Worm (Caenorhabditis elegans) whole organism, L3 larva: ENCODE results near the gene her-1.

ENCODE experiments used
- ZK546.5 ChIP-seq: sonication (generic microtip); optimal IDR thresholded peaks from 2 replicates; lab custom pipeline; 2017; ENCODE audit warnings: missing biosample characterization, missing genetic modification characterization
- ceh-16 ChIP-seq: sonication (generic microtip); optimal IDR thresholded peaks from 2 replicates; lab custom pipeline; 2017; ENCODE audit warnings: missing biosample characterization, missing genetic modification characterization
- ceh-9 ChIP-seq: sonication (generic microtip); optimal IDR thresholded peaks from 2 replicates; lab custom pipeline; 2018; ENCODE audit warnings: missing biosample characterization, missing genetic modification characterization
- fos-1 ChIP-seq: fragments of 150-350 bp; optimal IDR thresholded peaks from 2 replicates; lab custom pipeline; 2014; ENCODE audit warnings: missing biosample characterization, missing genetic modification characterization
- mdl-1 ChIP-seq: fragments of 150-350 bp; optimal IDR thresholded peaks from 2 replicates; lab custom pipeline; 2014; ENCODE audit warnings: missing biosample characterization, missing genetic modification characterization
- nfya-1 ChIP-seq: sonication (generic microtip); optimal IDR thresholded peaks from 2 replicates; lab custom pipeline; 2017; ENCODE audit warnings: missing genetic modification characterization, mild to moderate bottlenecking, missing compliant biosample characterization, antibody characterized with exemption, moderate library complexity; ENCODE audit not compliant: insufficient read depth
- pha-4 ChIP-seq: fragments of 150-350 bp; optimal IDR thresholded peaks from 2 replicates; lab custom pipeline; 2014; ENCODE audit warnings: missing biosample characterization, missing genetic modification reagents, missing genetic modification characterization
- tbx-2 ChIP-seq: sonication (generic microtip); optimal IDR thresholded peaks from 2 replicates; lab custom pipeline; 2016; ENCODE audit warnings: mild to moderate bottlenecking, missing genetic modification characterization, missing compliant biosample characterization
- unc-62 ChIP-seq: fragments of 150-350 bp; sonication (generic microtip); optimal IDR thresholded peaks from 4 replicates; lab custom pipeline; 2014; ENCODE audit warnings: missing biosample characterization, missing genetic modification reagents, missing genetic modification characterization

ce11 chrV:9706592-9706991, 9.8 kb downstream of the her-1 start:
- no peak for TF ChIP-seq ceh-9 (tag; lab: Kevin White, UChicago)
- no peak for TF ChIP-seq fos-1
- TF ChIP-seq ceh-16 (tag; lab: Kevin White, UChicago), result no peak
- TF ChIP-seq ZK546.5 (tag; lab: Kevin White, UChicago), result no peak
- no peak for TF ChIP-seq unc-62 (GFP tag; lab: Kevin White, UChicago)
- no peak for TF ChIP-seq pha-4 (tag; lab: Kevin White, UChicago)
- no peak for TF ChIP-seq nfya-1 (tag; lab: Kevin White, UChicago)
- TF ChIP-seq mdl-1 (tag; lab: Kevin White, UChicago), result no peak
- TF ChIP-seq tbx-2, result no peak
